Fruit fly (Drosophila melanogaster): ENCODE data around the gene Cyp316a1.

The Cyp316a1 gene

dm6 chr3L:7528380-7529080 is 36.9 kb downstream of the Cyp316a1 start, which contains the start of gene lqf (continued):
- no peak for TF ChIP-seq hkb (optimal IDR thresholded peaks at IDR 0.05)
- TF ChIP-seq hkb (GFP tag; IDR thresholded peaks at IDR 0.05) = no peak
- 0 out of 3 replicates have a peak, but pooled peaks have one; percentile 19 for TF ChIP-seq CG11695 (GFP tag; IDR thresholded peaks at IDR 0.05)
- TF ChIP-seq Hr78 (GFP tag; optimal IDR thresholded peaks at IDR 0.05) = peak in 1 of 2 experiments; percentile 24
- peak; percentile 84 for TF ChIP-seq CG3995 (GFP tag; optimal IDR thresholded peaks at IDR 0.05)
- no peak for TF ChIP-seq HmgZ (tag; optimal IDR thresholded peaks at IDR 0.05)
- no peak for TF ChIP-seq CG12219 (GFP tag; optimal IDR thresholded peaks at IDR 0.05)
- no peak for TF ChIP-seq pum (GFP tag; optimal IDR thresholded peaks at IDR 0.05)
- TF ChIP-seq CG11247 (GFP tag; IDR thresholded peaks at IDR 0.05) = no peak
- TF ChIP-seq ken (GFP tag; IDR thresholded peaks at IDR 0.05) = no peak
- TF ChIP-seq CkIIα-i1 (GFP tag; IDR thresholded peaks at IDR 0.05) = no peak
- TF ChIP-seq Hr39 (optimal IDR thresholded peaks at IDR 0.05) = no peak
- TF ChIP-seq CG1024 (GFP tag; IDR thresholded peaks at IDR 0.05) = no peak
- peak; percentile 1 for TF ChIP-seq psq (GFP tag; optimal IDR thresholded peaks at IDR 0.05)
- no peak for TF ChIP-seq lbe (GFP tag; optimal IDR thresholded peaks at IDR 0.05)
- no peak for TF ChIP-seq shn (GFP tag; optimal IDR thresholded peaks at IDR 0.05)
- no peak for TF ChIP-seq ewg (GFP tag; optimal IDR thresholded peaks at IDR 0.05)
- TF ChIP-seq Max (GFP tag; optimal IDR thresholded peaks at IDR 0.05) = no peak
- peak; percentile 18 for TF ChIP-seq Abd-B (GFP tag; optimal IDR thresholded peaks at IDR 0.05)
- no peak for TF ChIP-seq gt (GFP tag; IDR thresholded peaks at IDR 0.05)
- no peak for TF ChIP-seq cwo (GFP tag; optimal IDR thresholded peaks at IDR 0.05)
- no peak for TF ChIP-seq fd102C (GFP tag; optimal IDR thresholded peaks at IDR 0.05)
- peak; percentile 89 for TF ChIP-seq vnd (GFP tag; IDR thresholded peaks at IDR 0.05; ENCODE audit: partially characterized antibody)
- TF ChIP-seq CG3838 (GFP tag; optimal IDR thresholded peaks at IDR 0.05) = no peak
- TF ChIP-seq CG33557 (GFP tag; optimal IDR thresholded peaks at IDR 0.05) = no peak
- peak; percentile 38 for TF ChIP-seq CG13424 (tag; optimal IDR thresholded peaks at IDR 0.05)
- TF ChIP-seq sima (GFP tag; optimal IDR thresholded peaks at IDR 0.05) = no peak
- TF ChIP-seq Dfd (GFP tag; optimal IDR thresholded peaks at IDR 0.05) = no peak
- no peak for TF ChIP-seq CG2875 (GFP tag; optimal IDR thresholded peaks at IDR 0.05)
- no peak for TF ChIP-seq CG3163 (GFP tag; optimal IDR thresholded peaks at IDR 0.05)
- no peak for TF ChIP-seq CG1792 (GFP tag; optimal IDR thresholded peaks at IDR 0.05)
- TF ChIP-seq C15 (GFP tag; IDR thresholded peaks at IDR 0.05) = no peak
- TF ChIP-seq Myb (GFP tag; optimal IDR thresholded peaks at IDR 0.05) = peak; percentile 62
- TF ChIP-seq CG1529 (GFP tag; optimal IDR thresholded peaks at IDR 0.05) = no peak
- no peak for TF ChIP-seq tup (GFP tag; optimal IDR thresholded peaks at IDR 0.05)
- no peak for TF ChIP-seq ham (GFP tag; IDR thresholded peaks at IDR 0.05)
- no peak for TF ChIP-seq Lpt (GFP tag; optimal IDR thresholded peaks at IDR 0.05)
- peak; percentile 46 for TF ChIP-seq CG12659 (GFP tag; optimal IDR thresholded peaks at IDR 0.05)
- TF ChIP-seq CG10209 (GFP tag; optimal IDR thresholded peaks at IDR 0.05) = no peak
- TF ChIP-seq CG10543 (GFP tag; optimal IDR thresholded peaks at IDR 0.05) = no peak
- TF ChIP-seq zf30C (GFP tag; optimal IDR thresholded peaks at IDR 0.05) = no peak
- TF ChIP-seq lola (GFP tag; optimal IDR thresholded peaks at IDR 0.05) = peak in 1 of 3 experiments; percentile 43
- no peak for TF ChIP-seq gro (GFP tag; optimal IDR thresholded peaks at IDR 0.05)
- no peak for TF ChIP-seq gsb (GFP tag; IDR thresholded peaks at IDR 0.05)
- TF ChIP-seq CG11560 (tag; IDR thresholded peaks at IDR 0.05) = no peak
- TF ChIP-seq CG2678 (tag; optimal IDR thresholded peaks at IDR 0.05) = peak; percentile 34
- TF ChIP-seq Tbp (GFP tag; optimal IDR thresholded peaks at IDR 0.05) = no peak
- no peak for TF ChIP-seq Ets65A (GFP tag)
- no peak for TF ChIP-seq bigmax (GFP tag; optimal IDR thresholded peaks at IDR 0.05)
- no peak for TF ChIP-seq Mrtf (GFP tag; IDR thresholded peaks at IDR 0.05)
- TF ChIP-seq inv (GFP tag; IDR thresholded peaks at IDR 0.05; ENCODE audit: partially characterized antibody) = peak; percentile 88
